Fruit fly (Drosophila melanogaster): ENCODE measurements around the gene CG18628.

CG18628 gene

dm6 chr3L:10629969-10630368 lies 9.6 kb upstream of the CG18628 start, which contains the start of gene CG42536:
TSS of gene CG42536 (minus strand) at chr3L:10630069.
- no peak for TF ChIP-seq CG8159 (tag; optimal IDR thresholded peaks at IDR 0.05)
- TF ChIP-seq D1 (tag; optimal IDR thresholded peaks at IDR 0.05), result no peak
- TF ChIP-seq CG8301 (tag; optimal IDR thresholded peaks at IDR 0.05), result no peak
- TF ChIP-seq CG4496 (GFP tag; IDR thresholded peaks at IDR 0.05), result no peak
- no peak for TF ChIP-seq CG13204 (GFP tag; optimal IDR thresholded peaks at IDR 0.05)
- TF ChIP-seq Pif1A (GFP tag; optimal IDR thresholded peaks at IDR 0.05), result no peak
- TF ChIP-seq Ets98B (GFP tag; IDR thresholded peaks at IDR 0.05), result no peak
- no peak for TF ChIP-seq rn (GFP tag; IDR thresholded peaks at IDR 0.05)
- TF ChIP-seq Pif1B (GFP tag; optimal IDR thresholded peaks at IDR 0.05), result no peak
- no peak for TF ChIP-seq CG12605 (GFP tag; IDR thresholded peaks at IDR 0.05)
- no peak for TF ChIP-seq gl (tag; optimal IDR thresholded peaks at IDR 0.05)
- no peak for TF ChIP-seq CG14655 (GFP tag; optimal IDR thresholded peaks at IDR 0.05)
- no peak for TF ChIP-seq fd96Ca (GFP tag; IDR thresholded peaks at IDR 0.05)
- TF ChIP-seq CG17806 (tag; optimal IDR thresholded peaks at IDR 0.05), result no peak
- no peak for TF ChIP-seq CG9948 (tag; optimal IDR thresholded peaks at IDR 0.05)
- no peak for TF ChIP-seq CG32121 (GFP tag; IDR thresholded peaks at IDR 0.05)
- no peak for TF ChIP-seq CG15710 (tag; optimal IDR thresholded peaks at IDR 0.05)

dm6 chr3L:10630885-10631359 lies 8.6 kb upstream of the CG18628 start, which contains the start of the genes CG42535, CG34001 and hay:
TSS of gene CG42535 (minus strand) at chr3L:10630935.
TSS of gene CG34001 (plus strand) at chr3L:10631079.
TSS of gene hay (plus strand) at chr3L:10631079.
- peak; percentile 34 for TF ChIP-seq D1 (tag; optimal IDR thresholded peaks at IDR 0.05)
- TF ChIP-seq CG10348 (GFP tag; IDR thresholded peaks at IDR 0.05), result no peak

dm6 chr3L:10637819-10638218 lies 1.7 kb upstream of the CG18628 start, which contains the start of gene Cnep1r2:
TSS of gene Cnep1r2 (plus strand) at chr3L:10638146.
- peak; percentile 95 for TF ChIP-seq CG9948 (tag; optimal IDR thresholded peaks at IDR 0.05)
- peak; percentile 95 for TF ChIP-seq CG17806 (tag; optimal IDR thresholded peaks at IDR 0.05)
- peak; percentile 84 for TF ChIP-seq D1 (tag; optimal IDR thresholded peaks at IDR 0.05)
- no peak for TF ChIP-seq CG13204 (GFP tag; optimal IDR thresholded peaks at IDR 0.05)
- peak; percentile 92 for TF ChIP-seq CG14655 (GFP tag; optimal IDR thresholded peaks at IDR 0.05)
- TF ChIP-seq Pif1B (GFP tag; optimal IDR thresholded peaks at IDR 0.05), result peak; percentile 86
- TF ChIP-seq CG10348 (GFP tag; IDR thresholded peaks at IDR 0.05), result peak; percentile 74; the same call in 1 of the 2 replicates
- TF ChIP-seq CG8159 (tag; optimal IDR thresholded peaks at IDR 0.05), result peak; percentile 97
- TF ChIP-seq rn (GFP tag; IDR thresholded peaks at IDR 0.05), result peak; percentile 85
- TF ChIP-seq Pif1A (GFP tag; optimal IDR thresholded peaks at IDR 0.05), result no peak
- TF ChIP-seq CG8301 (tag; optimal IDR thresholded peaks at IDR 0.05), result peak; percentile 87
- no peak for TF ChIP-seq EcR (GFP tag; optimal IDR thresholded peaks at IDR 0.05)
- TF ChIP-seq CG34367 (tag; optimal IDR thresholded peaks at IDR 0.05), result peak; percentile 86
- peak; percentile 93 for TF ChIP-seq Snoo (tag; optimal IDR thresholded peaks at IDR 0.05)
- TF ChIP-seq CG15710 (tag; optimal IDR thresholded peaks at IDR 0.05), result peak; percentile 97
- peak; percentile 76 for TF ChIP-seq CG12605 (GFP tag; IDR thresholded peaks at IDR 0.05)
- peak; percentile 94 for TF ChIP-seq CG4496 (GFP tag; IDR thresholded peaks at IDR 0.05)
- TF ChIP-seq fd96Ca (GFP tag; IDR thresholded peaks at IDR 0.05), result peak; percentile 86
- peak; percentile 91 for TF ChIP-seq CG32121 (GFP tag; IDR thresholded peaks at IDR 0.05)
- TF ChIP-seq Ets98B (GFP tag; IDR thresholded peaks at IDR 0.05), result peak; percentile 85
- peak; percentile 65 for TF ChIP-seq gl (tag; optimal IDR thresholded peaks at IDR 0.05)

DNA sequence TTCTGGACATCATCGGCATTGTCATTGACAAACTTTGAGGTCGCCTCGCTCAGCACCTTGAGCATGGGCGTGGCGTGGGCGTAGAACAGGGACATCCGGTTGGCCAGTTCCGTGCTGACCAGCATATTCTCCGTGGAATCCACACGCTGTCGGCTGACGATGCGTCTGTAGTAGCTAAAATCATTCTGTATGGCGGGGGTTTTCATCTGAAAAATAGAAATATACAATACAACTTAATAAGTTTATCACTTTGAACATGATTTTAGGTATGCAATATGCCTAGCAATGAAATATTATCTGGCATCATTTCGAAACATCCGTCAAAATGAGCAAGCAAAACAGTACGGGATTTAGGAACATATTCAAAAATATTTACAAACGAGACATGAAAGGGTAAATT lies 2.0 kb downstream of the CG18628 start, which contains the start of gene CG14154:
CG14154 (plus strand) TSS at position 301 of the 400 bp plus-strand sequence.
- TF ChIP-seq Pif1B (GFP tag; optimal IDR thresholded peaks at IDR 0.05) (no peak), Snoo (tag; optimal IDR thresholded peaks at IDR 0.05) (no peak), D1 (tag; optimal IDR thresholded peaks at IDR 0.05) (no peak), CG17806 (tag; optimal IDR thresholded peaks at IDR 0.05) (no peak), CG9948 (tag; optimal IDR thresholded peaks at IDR 0.05) (no peak), CG32121 (GFP tag; IDR thresholded peaks at IDR 0.05) (no peak), CG14655 (GFP tag; optimal IDR thresholded peaks at IDR 0.05) (no peak), CG4496 (GFP tag; IDR thresholded peaks at IDR 0.05) (no peak), rn (GFP tag; IDR thresholded peaks at IDR 0.05) (no peak)

dm6 chr3L:10643228-10643627 lies 3.7 kb downstream of the CG18628 start, which contains the start of gene CG14153:
TSS of gene CG14153 (plus strand) at chr3L:10643528.
- TF ChIP-seq CG15710 (tag; optimal IDR thresholded peaks at IDR 0.05) (no peak), Pif1B (GFP tag; optimal IDR thresholded peaks at IDR 0.05) (no peak)

DNA sequence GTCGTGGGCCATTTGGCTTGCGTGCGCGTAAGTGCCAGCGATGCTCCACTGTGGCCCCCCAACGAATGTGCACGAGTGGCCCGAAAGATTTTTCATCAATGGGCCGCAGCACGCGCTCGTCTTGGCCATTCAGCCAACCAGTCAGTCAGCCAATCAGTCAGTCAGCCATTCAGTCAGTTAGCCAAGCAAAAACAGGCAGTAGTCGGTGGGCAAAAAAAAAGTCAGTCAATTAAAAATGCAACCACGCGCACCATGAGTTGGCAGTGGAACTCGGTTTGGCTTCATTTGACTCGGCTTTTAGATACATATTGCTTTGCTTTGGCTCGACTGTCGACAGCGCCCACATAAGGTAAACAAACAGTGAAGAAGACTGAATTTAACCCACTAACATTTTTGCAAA lies 6.4 kb downstream of the CG18628 start:
- TF ChIP-seq CG4496 (GFP tag; IDR thresholded peaks at IDR 0.05), result 0 out of 3 replicates have a peak, but pooled peaks have one; percentile 54
- TF ChIP-seq CG12605 (GFP tag; IDR thresholded peaks at IDR 0.05), result no peak
- no peak for TF ChIP-seq CG15710 (tag; optimal IDR thresholded peaks at IDR 0.05)

- TF ChIP-seq Ets98B (GFP tag; IDR thresholded peaks at IDR 0.05) (no peak), EcR (GFP tag; optimal IDR thresholded peaks at IDR 0.05) (no peak)
Observed at dm6 chr3L:10647158-10647557, 7.6 kb downstream of the CG18628 start.
